Worm (Caenorhabditis elegans): Measurements from ENCODE around the gene daf-38.

- no peak for TF ChIP-seq med-1 (GFP tag; optimal IDR thresholded peaks at IDR 0.05; ENCODE audit: insufficient read depth)
- peak; percentile 58; the same call in 1 of the 2 replicates for TF ChIP-seq flt-1 (GFP tag; IDR thresholded peaks at IDR 0.05)
- no peak for TF ChIP-seq T22C8.4 (GFP tag; IDR thresholded peaks at IDR 0.05)
- TF ChIP-seq ref-1 (GFP tag; conservative IDR thresholded peaks at IDR 0.05) = no peak
- TF ChIP-seq ztf-23 (GFP tag; IDR thresholded peaks at IDR 0.05) = no peak
- TF ChIP-seq klf-2 (GFP tag; conservative IDR thresholded peaks at IDR 0.05) = no peak
Measured at ce11 chrIV:15793213-15793612, 26.6 kb upstream of the daf-38 start.
